Fruit fly (Drosophila melanogaster) Kc167 (cell line): ENCODE data around the gene shd.

Experiments used
- Myc ChIP-seq: fragments of >200 bp; optimal IDR thresholded peaks from 2 replicates; lab custom pipeline; 2017; ENCODE audit warnings: missing external identifiers
- Sin3A ChIP-seq: fragments of >200 bp; optimal IDR thresholded peaks from 2 replicates; lab custom pipeline; 2018; ENCODE audit warnings: missing external identifiers
- h ChIP-seq: fragments of >200 bp; optimal IDR thresholded peaks from 3 replicates; lab custom pipeline; 2018; ENCODE audit warnings: missing external identifiers
- insv ChIP-seq: fragments of >200 bp; optimal IDR thresholded peaks from 3 replicates; lab custom pipeline; 2018; ENCODE audit warnings: missing external identifiers
- psq ChIP-seq: fragments of >200 bp; optimal IDR thresholded peaks from 2 replicates; lab custom pipeline; 2017; ENCODE audit warnings: missing external identifiers
- ttk ChIP-seq: sonication (Bioruptor generic); optimal IDR thresholded peaks from 2 replicates; lab custom pipeline; 2017; ENCODE audit warnings: missing external identifiers

The shd gene

dm6 chr3L:14613792-14614677 lies at the start of gene shd:
Gene shd, plus strand, starts transcription at chr3L:14614458.
- TF ChIP-seq ttk (lab: Kevin White, UChicago): no peak
- TF ChIP-seq psq (lab: Kevin White, UChicago): no peak
- no peak for TF ChIP-seq h (lab: Kevin White, UChicago)
- no peak for TF ChIP-seq Sin3A
- TF ChIP-seq insv (lab: Kevin White, UChicago): no peak
- TF ChIP-seq Myc (lab: Kevin White, UChicago): no peak

- TF ChIP-seq psq (lab: Kevin White, UChicago) (no peak), h (lab: Kevin White, UChicago) (no peak), Myc (lab: Kevin White, UChicago) (no peak), insv (lab: Kevin White, UChicago) (no peak), ttk (lab: Kevin White, UChicago) (no peak), Sin3A (no peak)
These were observed 49.1 kb upstream of the shd start for dm6 chr3L:14565134-14565587.

dm6 chr3L:14567140-14567539 lies 47.1 kb upstream of the shd start, which contains the start of gene CG42758:
Gene CG42758, plus strand, starts transcription at chr3L:14567440.
- TF ChIP-seq Myc (lab: Kevin White, UChicago): no peak
- TF ChIP-seq ttk (lab: Kevin White, UChicago): no peak
- no peak for TF ChIP-seq psq (lab: Kevin White, UChicago)

- TF ChIP-seq ttk (lab: Kevin White, UChicago) (no peak), h (lab: Kevin White, UChicago) (no peak), Sin3A (no peak), Myc (lab: Kevin White, UChicago) (no peak), insv (lab: Kevin White, UChicago) (no peak), psq (lab: Kevin White, UChicago) (no peak)
These were observed 44.4 kb upstream of the shd start for dm6 chr3L:14569620-14570537.

- TF ChIP-seq ttk (lab: Kevin White, UChicago): no peak
- no peak for TF ChIP-seq Myc (lab: Kevin White, UChicago)
- no peak for TF ChIP-seq Sin3A
- TF ChIP-seq psq (lab: Kevin White, UChicago): no peak
- no peak for TF ChIP-seq insv (lab: Kevin White, UChicago)
- TF ChIP-seq h (lab: Kevin White, UChicago): no peak
These were observed 39.6 kb upstream of the shd start for dm6 chr3L:14574649-14575048.

- TF ChIP-seq ttk (lab: Kevin White, UChicago) (no peak), psq (lab: Kevin White, UChicago) (no peak), Sin3A (no peak), Myc (lab: Kevin White, UChicago) (no peak), insv (lab: Kevin White, UChicago) (no peak), h (lab: Kevin White, UChicago) (no peak)
These were observed 38.3 kb upstream of the shd start for dm6 chr3L:14575974-14576373.

dm6 chr3L:14578896-14579295 lies 35.4 kb upstream of the shd start:
- TF ChIP-seq Myc (lab: Kevin White, UChicago) (no peak), h (lab: Kevin White, UChicago) (no peak), psq (lab: Kevin White, UChicago) (no peak), ttk (lab: Kevin White, UChicago) (no peak), Sin3A (no peak), insv (lab: Kevin White, UChicago) (no peak)

dm6 chr3L:14580294-14580693 lies 34.0 kb upstream of the shd start:
- TF ChIP-seq ttk (lab: Kevin White, UChicago): no peak
- TF ChIP-seq Myc (lab: Kevin White, UChicago): no peak
- TF ChIP-seq h (lab: Kevin White, UChicago): no peak
- no peak for TF ChIP-seq insv (lab: Kevin White, UChicago)
- TF ChIP-seq Sin3A: no peak
- TF ChIP-seq psq (lab: Kevin White, UChicago): no peak

dm6 chr3L:14582736-14583135 lies 31.5 kb upstream of the shd start:
- TF ChIP-seq Sin3A (no peak), psq (lab: Kevin White, UChicago) (no peak), ttk (lab: Kevin White, UChicago) (no peak)

dm6 chr3L:14583803-14584202 lies 30.5 kb upstream of the shd start:
- TF ChIP-seq h (lab: Kevin White, UChicago) (no peak), Sin3A (no peak), psq (lab: Kevin White, UChicago) (no peak), insv (lab: Kevin White, UChicago) (no peak), Myc (lab: Kevin White, UChicago) (no peak), ttk (lab: Kevin White, UChicago) (no peak)

- TF ChIP-seq h (lab: Kevin White, UChicago) (no peak), Myc (lab: Kevin White, UChicago) (no peak), Sin3A (no peak), psq (lab: Kevin White, UChicago) (no peak), ttk (lab: Kevin White, UChicago) (no peak), insv (lab: Kevin White, UChicago) (no peak)
These were observed 23.3 kb upstream of the shd start for dm6 chr3L:14590964-14591363.
